Fruit fly (Drosophila melanogaster) whole organism, embryonic: Measurements from ENCODE around the gene Ptp10D.
A peak's percentile ranks its signal among the peaks of the same experiment; 100 is the strongest.

Source experiments
- Ada2b ChIP-seq: fragments of 200-800 bp; sonication (Bioruptor generic); IDR thresholded peaks from 2 replicates; pipeline ENCODE4 v1.3.6; 2022; ENCODE audit warnings: missing biosample characterization, missing genetic modification characterization
- C15 ChIP-seq: fragments of 200-800 bp; sonication (Bioruptor generic); IDR thresholded peaks from 3 replicates; pipeline ENCODE4 v1.3.6; 2022; ENCODE audit warnings: missing biosample characterization, missing genetic modification characterization
- CG10147 ChIP-seq: fragments of 200-800 bp; sonication (Bioruptor generic); optimal IDR thresholded peaks from 2 replicates; lab custom pipeline; 2019; ENCODE audit warnings: missing biosample characterization, mild to moderate bottlenecking, missing genetic modification characterization, moderate library complexity
- CG11504 ChIP-seq: fragments of 200-800 bp; sonication (Bioruptor generic); optimal IDR thresholded peaks from 3 replicates; lab custom pipeline; 2019; ENCODE audit warnings: missing biosample characterization, mild to moderate bottlenecking, missing genetic modification characterization, moderate library complexity
- CG12236 ChIP-seq: fragments of 200-800 bp; sonication (Bioruptor generic); optimal IDR thresholded peaks from 2 replicates; lab custom pipeline; 2016; ENCODE audit warnings: missing biosample characterization, missing genetic modification characterization
- CG13424 ChIP-seq: fragments of 200-800 bp; sonication (Bioruptor generic); optimal IDR thresholded peaks from 2 replicates; lab custom pipeline; 2019; ENCODE audit warnings: missing biosample characterization, mild to moderate bottlenecking, missing genetic modification characterization, moderate library complexity
- CG13894 ChIP-seq: fragments of 200-800 bp; sonication (Bioruptor generic); optimal IDR thresholded peaks from 3 replicates; lab custom pipeline; 2018; ENCODE audit warnings: missing biosample characterization, mild to moderate bottlenecking, missing genetic modification characterization, moderate library complexity
- CG14667 ChIP-seq: fragments of 200-800 bp; sonication (Bioruptor generic); IDR thresholded peaks from 2 replicates; pipeline ENCODE4 v1.3.6; 2022; ENCODE audit warnings: missing biosample characterization, missing genetic modification characterization
- CG14710 ChIP-seq: fragments of 200-800 bp; sonication (Bioruptor generic); optimal IDR thresholded peaks from 3 replicates; lab custom pipeline; 2019; ENCODE audit warnings: missing biosample characterization, mild to moderate bottlenecking, missing genetic modification characterization, moderate library complexity
- CG14860 ChIP-seq: fragments of 200-800 bp; sonication (Bioruptor generic); IDR thresholded peaks from 3 replicates; pipeline ENCODE4 v1.3.6; 2022; ENCODE audit warnings: missing biosample characterization, missing genetic modification characterization; ENCODE audit not compliant: partially characterized antibody
- CG15269 ChIP-seq: fragments of 200-800 bp; sonication (Bioruptor generic); optimal IDR thresholded peaks from 2 replicates; lab custom pipeline; 2018; ENCODE audit warnings: missing biosample characterization, mild to moderate bottlenecking, missing genetic modification characterization, moderate library complexity
- CG1602 ChIP-seq: fragments of 200-800 bp; sonication (Bioruptor generic); optimal IDR thresholded peaks from 3 replicates; lab custom pipeline; 2016; ENCODE audit warnings: missing biosample characterization, missing genetic modification characterization
- CG17328 ChIP-seq: fragments of 200-800 bp; sonication (Bioruptor generic); IDR thresholded peaks from 2 replicates; pipeline ENCODE4 v1.3.6; 2022; ENCODE audit warnings: missing biosample characterization, missing genetic modification characterization
- CG17359 ChIP-seq: fragments of 200-800 bp; sonication (Bioruptor generic); optimal IDR thresholded peaks from 3 replicates; lab custom pipeline; 2018; ENCODE audit warnings: missing biosample characterization, mild to moderate bottlenecking, missing genetic modification characterization, moderate library complexity
- CG17612 ChIP-seq: fragments of 200-800 bp; sonication (Bioruptor generic); IDR thresholded peaks from 2 replicates; pipeline ENCODE4 v1.3.6; 2022; ENCODE audit warnings: missing biosample characterization, missing genetic modification characterization
- CG3065 ChIP-seq: fragments of 200-800 bp; sonication (Bioruptor generic); optimal IDR thresholded peaks from 2 replicates; lab custom pipeline; 2016; ENCODE audit warnings: missing biosample characterization, missing genetic modification characterization
- CG33213 ChIP-seq: fragments of 200-800 bp; sonication (Bioruptor generic); optimal IDR thresholded peaks from 3 replicates; lab custom pipeline; 2016; ENCODE audit warnings: missing biosample characterization, missing genetic modification characterization
- CG3847 ChIP-seq: fragments of 200-800 bp; sonication (Bioruptor generic); IDR thresholded peaks from 2 replicates; pipeline ENCODE4 v1.3.6; 2022; ENCODE audit warnings: missing biosample characterization, missing genetic modification characterization
- CG4282 ChIP-seq: fragments of 200-800 bp; sonication (Bioruptor generic); optimal IDR thresholded peaks from 2 replicates; lab custom pipeline; 2016; ENCODE audit warnings: missing biosample characterization, missing genetic modification characterization
- CG43689 ChIP-seq: fragments of 200-800 bp; sonication (Bioruptor generic); IDR thresholded peaks from 2 replicates; pipeline ENCODE4 v1.3.6; 2022; ENCODE audit warnings: missing biosample characterization, missing genetic modification characterization
- CG5180 ChIP-seq: fragments of 200-800 bp; sonication (Bioruptor generic); optimal IDR thresholded peaks from 3 replicates; lab custom pipeline; 2017; ENCODE audit warnings: missing biosample characterization, missing genetic modification characterization, mild to moderate bottlenecking, moderate library complexity, missing genetic modification reagents
- CG6272 ChIP-seq: fragments of 200-800 bp; sonication (Bioruptor generic); IDR thresholded peaks from 2 replicates; pipeline ENCODE4 v1.3.6; 2022; ENCODE audit warnings: missing biosample characterization, missing genetic modification characterization
- CG9932 ChIP-seq: fragments of 200-800 bp; sonication (Bioruptor generic); IDR thresholded peaks from 2 replicates; pipeline ENCODE4 v1.3.6; 2022; ENCODE audit warnings: missing biosample characterization, missing genetic modification characterization
- Dek ChIP-seq: fragments of 200-800 bp; sonication (Bioruptor generic); optimal IDR thresholded peaks from 3 replicates; lab custom pipeline; 2019; ENCODE audit warnings: missing biosample characterization, mild to moderate bottlenecking, missing genetic modification characterization, moderate library complexity
- Elba2 ChIP-seq: fragments of 200-800 bp; sonication (Bioruptor generic); optimal IDR thresholded peaks from 3 replicates; lab custom pipeline; 2016; ENCODE audit warnings: missing biosample characterization, missing genetic modification characterization
- Ets65A ChIP-seq: fragments of 200-800 bp; sonication (Bioruptor generic); peaks from one replicate; lab custom pipeline; 2016; ENCODE audit warnings: missing biosample characterization, missing genetic modification characterization
- HmgZ ChIP-seq: fragments of 200-800 bp; sonication (Bioruptor generic); optimal IDR thresholded peaks from 2 replicates; lab custom pipeline; 2018; ENCODE audit warnings: missing biosample characterization, mild to moderate bottlenecking, missing genetic modification characterization
- NFAT ChIP-seq: fragments of 200-800 bp; sonication (Bioruptor generic); IDR thresholded peaks from 2 replicates; pipeline ENCODE4 v1.3.6; 2022; ENCODE audit warnings: missing biosample characterization, missing genetic modification characterization
- Nf-YB ChIP-seq: fragments of 200-800 bp; sonication (Bioruptor generic); optimal IDR thresholded peaks from 3 replicates; lab custom pipeline; 2019; ENCODE audit warnings: missing biosample characterization, mild to moderate bottlenecking, missing genetic modification characterization, moderate library complexity
- Xrp1 ChIP-seq: fragments of 200-800 bp; sonication (Bioruptor generic); IDR thresholded peaks from 2 replicates; pipeline ENCODE4 v1.3.6; 2022; ENCODE audit warnings: missing biosample characterization, missing genetic modification characterization
- crol ChIP-seq: fragments of 200-800 bp; sonication (Bioruptor generic); IDR thresholded peaks from 2 replicates; pipeline ENCODE4 v1.3.6; 2022; ENCODE audit warnings: missing biosample characterization, missing genetic modification characterization
- dmrt11E ChIP-seq: fragments of 200-800 bp; sonication (Bioruptor generic); optimal IDR thresholded peaks from 3 replicates; lab custom pipeline; 2018; ENCODE audit warnings: missing biosample characterization, mild to moderate bottlenecking, missing genetic modification characterization, moderate library complexity
- en ChIP-seq: fragments of 200-800 bp; sonication (Bioruptor generic); optimal IDR thresholded peaks from 2 replicates; lab custom pipeline; 2016; ENCODE audit warnings: missing biosample characterization, missing genetic modification characterization
- fd102C ChIP-seq: fragments of 200-800 bp; sonication (Bioruptor generic); optimal IDR thresholded peaks from 2 replicates; lab custom pipeline; 2018; ENCODE audit warnings: missing biosample characterization, mild to moderate bottlenecking, missing genetic modification characterization, moderate library complexity
- fd64A ChIP-seq: fragments of 200-800 bp; sonication (Bioruptor generic); optimal IDR thresholded peaks from 3 replicates; lab custom pipeline; 2018; ENCODE audit warnings: missing biosample characterization, mild to moderate bottlenecking, missing genetic modification characterization
- gsb ChIP-seq: fragments of 200-800 bp; sonication (Bioruptor generic); IDR thresholded peaks from 2 replicates; pipeline ENCODE4 v1.3.6; 2022; ENCODE audit warnings: missing biosample characterization, missing genetic modification characterization
- hb ChIP-seq: fragments of 200-800 bp; sonication (Bioruptor generic); IDR thresholded peaks from 3 replicates; pipeline ENCODE4 v1.3.6; 2022; ENCODE audit warnings: missing biosample characterization, missing genetic modification characterization; ENCODE audit not compliant: partially characterized antibody
- jing ChIP-seq: fragments of 200-800 bp; sonication (Bioruptor generic); optimal IDR thresholded peaks from 2 replicates; lab custom pipeline; 2018; ENCODE audit warnings: missing biosample characterization, mild to moderate bottlenecking, missing genetic modification characterization
- lov ChIP-seq, 2 experiments: fragments of 200-800 bp in 1 of 2; fragments of >200 bp in 1 of 2; sonication (Bioruptor generic) in 1 of 2; IDR thresholded peaks in 1 of 2; optimal IDR thresholded peaks in 1 of 2; 2 replicates in 1 of 2; 3 replicates in 1 of 2; pipeline versions ENCODE4 v1.3.6 to Lab custom; 2017 to 2022; ENCODE audit warnings: missing biosample characterization in 1 of 2, missing genetic modification characterization in 1 of 2
- pfk ChIP-seq: fragments of 200-800 bp; sonication (Bioruptor generic); optimal IDR thresholded peaks from 2 replicates; lab custom pipeline; 2018; ENCODE audit warnings: missing biosample characterization, mild to moderate bottlenecking, missing genetic modification characterization, moderate library complexity
- ro ChIP-seq: fragments of 200-800 bp; sonication (Bioruptor generic); IDR thresholded peaks from 2 replicates; pipeline ENCODE4 v1.3.6; 2022; ENCODE audit warnings: missing biosample characterization, missing genetic modification characterization
- row ChIP-seq: fragments of 200-800 bp; sonication (Bioruptor generic); IDR thresholded peaks from 3 replicates; pipeline ENCODE4 v1.3.6; 2022; ENCODE audit warnings: missing biosample characterization, missing genetic modification characterization
- sens-2 ChIP-seq: fragments of 200-800 bp; sonication (Bioruptor generic); IDR thresholded peaks from 2 replicates; pipeline ENCODE4 v1.3.6; 2022; ENCODE audit warnings: missing biosample characterization, missing genetic modification characterization
- sima ChIP-seq: fragments of 200-800 bp; sonication (Bioruptor generic); optimal IDR thresholded peaks from 2 replicates; lab custom pipeline; 2016; ENCODE audit warnings: missing biosample characterization, missing genetic modification characterization
- sqz ChIP-seq: fragments of 200-800 bp; sonication (Bioruptor generic); optimal IDR thresholded peaks from 3 replicates; lab custom pipeline; 2018; ENCODE audit warnings: missing biosample characterization, mild to moderate bottlenecking, missing genetic modification characterization
- stc ChIP-seq: fragments of 200-800 bp; sonication (Bioruptor generic); IDR thresholded peaks from 2 replicates; pipeline ENCODE4 v1.3.6; 2022; ENCODE audit warnings: missing biosample characterization, missing genetic modification characterization
- tna ChIP-seq: fragments of 200-800 bp; sonication (Bioruptor generic); IDR thresholded peaks from 2 replicates; pipeline ENCODE4 v1.3.6; 2022; ENCODE audit warnings: missing biosample characterization, missing genetic modification characterization; ENCODE audit not compliant: partially characterized antibody
- unc-4 ChIP-seq: fragments of 200-800 bp; sonication (Bioruptor generic); IDR thresholded peaks from 2 replicates; pipeline ENCODE4 v1.3.6; 2022; ENCODE audit warnings: missing biosample characterization, missing genetic modification characterization; ENCODE audit not compliant: partially characterized antibody

Gene Ptp10D

dm6 chrX:11715937-11716730 lies 94.3 kb downstream of the Ptp10D start (continued):
- TF ChIP-seq Dek (tag; lab: Kevin White, UChicago) = peak; percentile 81
- peak; percentile 72 for TF ChIP-seq fd64A (GFP tag; lab: Kevin White, UChicago)
- peak; percentile 72 for TF ChIP-seq unc-4 (GFP tag; lab: Robert Waterston, UW)
- peak; percentile 61 for TF ChIP-seq sima (GFP tag; lab: Kevin White, UChicago)
- TF ChIP-seq CG15269 (tag; lab: Kevin White, UChicago) = peak; percentile 90
- TF ChIP-seq HmgZ (tag; lab: Kevin White, UChicago) = peak; percentile 87
- TF ChIP-seq CG14667 (GFP tag; lab: Robert Waterston, UW) = peak; percentile 58
- TF ChIP-seq NFAT (GFP tag; lab: Robert Waterston, UW) = peak; percentile 61
- peak; percentile 71 for TF ChIP-seq CG6272 (GFP tag; lab: Robert Waterston, UW)
- TF ChIP-seq stc (GFP tag; lab: Robert Waterston, UW) = peak; percentile 83
- TF ChIP-seq lov (optimal IDR thresholded peaks at IDR 0.05; lab: Kevin White, UChicago) = no peak
- 0 out of 3 replicates have a peak, but pooled peaks have one; percentile 35 for TF ChIP-seq lov (GFP tag; IDR thresholded peaks at IDR 0.05; lab: Robert Waterston, UW)
- peak; percentile 93 for TF ChIP-seq CG10147 (GFP tag; lab: Kevin White, UChicago)
- TF ChIP-seq C15 (GFP tag; lab: Robert Waterston, UW) = 0 out of 3 replicates have a peak, but pooled peaks have one; percentile 25
- peak; percentile 72 for TF ChIP-seq CG5180 (GFP tag; lab: Kevin White, UChicago)
- TF ChIP-seq CG3065 (GFP tag; lab: Kevin White, UChicago) = peak; percentile 40
- peak; percentile 97 for TF ChIP-seq row (GFP tag; lab: Robert Waterston, UW)
- peak; percentile 29; the same call in 1 of the 2 replicates for TF ChIP-seq tna (GFP tag; lab: Robert Waterston, UW)
- TF ChIP-seq CG1602 = peak; percentile 90
- TF ChIP-seq Ada2b (GFP tag; lab: Robert Waterston, UW) = peak; percentile 61
- peak; percentile 80 for TF ChIP-seq CG33213
- TF ChIP-seq Ets65A (GFP tag; lab: Kevin White, UChicago) = peak; percentile 99
- peak; percentile 48; the same call in 2 of the 3 replicates for TF ChIP-seq CG14860 (GFP tag; lab: Robert Waterston, UW)
- TF ChIP-seq fd102C (GFP tag; lab: Kevin White, UChicago) = no peak
- peak; percentile 73 for TF ChIP-seq CG17612 (GFP tag; lab: Robert Waterston, UW)
- TF ChIP-seq ro (GFP tag; lab: Robert Waterston, UW) = peak; percentile 78
- TF ChIP-seq CG13424 (tag; lab: Kevin White, UChicago) = peak; percentile 89
- TF ChIP-seq CG17359 (tag; lab: Kevin White, UChicago) = peak; percentile 89
- peak; percentile 79 for TF ChIP-seq jing (GFP tag; lab: Kevin White, UChicago)
- peak; percentile 34; the same call in 1 of the 2 replicates for TF ChIP-seq sens-2 (GFP tag; lab: Robert Waterston, UW)
- peak; percentile 54; the same call in 1 of the 3 replicates for TF ChIP-seq hb (GFP tag; lab: Robert Waterston, UW)
- peak; percentile 91 for TF ChIP-seq dmrt11E (tag; lab: Kevin White, UChicago)
- TF ChIP-seq CG43689 (GFP tag; lab: Robert Waterston, UW) = no peak
- TF ChIP-seq CG3847 (GFP tag; lab: Robert Waterston, UW) = peak; percentile 80
- peak; percentile 67 for TF ChIP-seq en
- peak; percentile 87 for TF ChIP-seq CG11504 (tag; lab: Kevin White, UChicago)
- TF ChIP-seq Nf-YB = peak; percentile 75
- TF ChIP-seq CG9932 (GFP tag; lab: Robert Waterston, UW) = peak; percentile 70
- TF ChIP-seq sqz (GFP tag; lab: Kevin White, UChicago) = peak; percentile 83
- peak; percentile 58 for TF ChIP-seq CG13894
- TF ChIP-seq CG12236 (GFP tag; lab: Kevin White, UChicago) = peak; percentile 60
- TF ChIP-seq pfk = peak; percentile 50
- TF ChIP-seq Xrp1 = peak; percentile 86
- TF ChIP-seq CG4282 = peak; percentile 43
- peak; percentile 85 for TF ChIP-seq CG14710 (tag; lab: Kevin White, UChicago)
- TF ChIP-seq CG17328 (GFP tag; lab: Robert Waterston, UW) = peak; percentile 86
- TF ChIP-seq gsb (GFP tag; lab: Robert Waterston, UW) = peak; percentile 73
- TF ChIP-seq Elba2 (GFP tag; lab: Kevin White, UChicago) = no peak
- TF ChIP-seq crol (GFP tag; lab: Robert Waterston, UW) = peak; percentile 77
